Worm (Caenorhabditis elegans) whole organism, L4 larva: ENCODE results near the gene mip-2.
A peak's percentile ranks its signal among the peaks of the same experiment; 100 is the strongest.

Experiments used
- D1046.2 ChIP-seq: fragments of 200-800 bp; sonication (Bioruptor generic); IDR thresholded peaks from 2 replicates; pipeline ENCODE4 v1.3.6; 2022; ENCODE audit warnings: missing genetic modification characterization, missing compliant biosample characterization
- F26F4.8 ChIP-seq: fragments of 200-800 bp; sonication (Bioruptor generic); conservative IDR thresholded peaks from 2 replicates; pipeline ENCODE4 v1.3.6; 2022; ENCODE audit warnings: missing genetic modification characterization, missing compliant biosample characterization
- F44E2.7 ChIP-seq: fragments of 200-800 bp; sonication (Bioruptor generic); IDR thresholded peaks from 2 replicates; pipeline ENCODE4 v2.1.2; 2022; ENCODE audit warnings: missing genetic modification characterization, missing compliant biosample characterization
- F49E8.2 ChIP-seq: sonication (generic microtip); optimal IDR thresholded peaks from 2 replicates; lab custom pipeline; 2016; ENCODE audit warnings: missing compliant biosample characterization, mild to moderate bottlenecking, missing genetic modification characterization, borderline replicate concordance
- T20F7.1 ChIP-seq: fragments of 200-800 bp; sonication (Bioruptor generic); optimal IDR thresholded peaks from 2 replicates; lab custom pipeline; 2018; ENCODE audit warnings: mild to moderate bottlenecking, missing genetic modification characterization, missing compliant biosample characterization
- T26A8.4 ChIP-seq: fragments of 200-800 bp; sonication (Bioruptor generic); IDR thresholded peaks from 2 replicates; pipeline ENCODE4 v1.3.6; 2022; ENCODE audit warnings: missing genetic modification characterization, missing compliant biosample characterization
- Y105C5A.15 ChIP-seq: fragments of 200-800 bp; sonication (Bioruptor generic); IDR thresholded peaks from 2 replicates; pipeline ENCODE4 v1.3.6; 2022; ENCODE audit warnings: missing genetic modification characterization, missing compliant biosample characterization
- Y75B8A.6 ChIP-seq: fragments of 200-800 bp; sonication (Bioruptor generic); IDR thresholded peaks from 2 replicates; pipeline ENCODE4 v1.3.6; 2022; ENCODE audit warnings: missing genetic modification reagents, missing genetic modification characterization, missing compliant biosample characterization
- ZK546.5 ChIP-seq, 2 experiments: sonication (generic microtip); optimal IDR thresholded peaks; 2 replicates each; lab custom pipeline; 2017; ENCODE audit warnings: missing biosample characterization in 2 of 2, missing genetic modification characterization in 2 of 2
- aha-1 ChIP-seq: fragments of 150-350 bp; peaks from one replicate; lab custom pipeline; 2014; ENCODE audit warnings: missing biosample characterization, missing genetic modification characterization
- aly-2 ChIP-seq: sonication (generic microtip); optimal IDR thresholded peaks from 2 replicates; lab custom pipeline; 2018; ENCODE audit warnings: missing biosample characterization, missing genetic modification characterization
- ama-1 ChIP-seq: fragments of 150-350 bp; optimal IDR thresholded peaks from 2 replicates; lab custom pipeline; 2014; ENCODE audit warnings: inconsistent platforms, mixed read lengths
- attf-4 ChIP-seq: sonication (generic microtip); optimal IDR thresholded peaks from 3 replicates; lab custom pipeline; 2017; ENCODE audit warnings: missing biosample characterization, missing genetic modification characterization
- ceh-44 ChIP-seq: fragments of 200-800 bp; sonication (Bioruptor generic); IDR thresholded peaks from 2 replicates; pipeline ENCODE4 v1.3.6; 2022; ENCODE audit warnings: missing genetic modification reagents, missing genetic modification characterization, missing compliant biosample characterization
- cey-2 ChIP-seq: sonication (generic microtip); optimal IDR thresholded peaks from 3 replicates; lab custom pipeline; 2017; ENCODE audit warnings: missing genetic modification characterization, mild to moderate bottlenecking, missing compliant biosample characterization, antibody characterized with exemption, borderline replicate concordance; ENCODE audit not compliant: insufficient read depth
- daf-16 ChIP-seq, 3 experiments: sonication (generic microtip); optimal IDR thresholded peaks; 2 replicates each; lab custom pipeline; 2016 to 2017; ENCODE audit warnings: missing genetic modification characterization in 3 of 3, missing genetic modification reagents in 3 of 3, mild to moderate bottlenecking in 2 of 3, missing compliant biosample characterization in 2 of 3, missing biosample characterization in 1 of 3, moderate library complexity in 1 of 3
- dmd-6 ChIP-seq: fragments of 200-800 bp; sonication (Bioruptor generic); IDR thresholded peaks from 2 replicates; pipeline ENCODE4 v1.3.6; 2022; ENCODE audit warnings: missing genetic modification reagents, missing genetic modification characterization, missing compliant biosample characterization
- dmd-8 ChIP-seq: fragments of 200-800 bp; sonication (Bioruptor generic); IDR thresholded peaks from 2 replicates; pipeline ENCODE4 v1.3.6; 2022; ENCODE audit warnings: missing genetic modification characterization, missing compliant biosample characterization
- duxl-1 ChIP-seq: sonication (generic microtip); optimal IDR thresholded peaks from 2 replicates; lab custom pipeline; 2016; ENCODE audit warnings: mild to moderate bottlenecking, missing genetic modification characterization, moderate library complexity, missing compliant biosample characterization; ENCODE audit not compliant: poor library complexity
- dve-1 ChIP-seq: sonication (generic microtip); optimal IDR thresholded peaks from 2 replicates; lab custom pipeline; 2017; ENCODE audit warnings: antibody characterized with exemption, mild to moderate bottlenecking, missing genetic modification characterization, missing compliant biosample characterization; ENCODE audit not compliant: insufficient read depth
- egl-43 ChIP-seq: fragments of 200-800 bp; sonication (Bioruptor generic); IDR thresholded peaks from 2 replicates; pipeline ENCODE4 v1.3.6; 2022; ENCODE audit warnings: missing genetic modification reagents, missing genetic modification characterization, missing compliant biosample characterization
- hlh-11 ChIP-seq: fragments of 200-800 bp; sonication (Bioruptor generic); optimal IDR thresholded peaks from 2 replicates; lab custom pipeline; 2018; ENCODE audit warnings: mild to moderate bottlenecking, missing genetic modification characterization, missing compliant biosample characterization
- jun-1 ChIP-seq: fragments of 150-350 bp; optimal IDR thresholded peaks from 2 replicates; lab custom pipeline; 2014; ENCODE audit warnings: missing biosample characterization, missing genetic modification reagents, missing genetic modification characterization
- lim-7 ChIP-seq: fragments of 200-800 bp; sonication (Bioruptor generic); IDR thresholded peaks from 2 replicates; pipeline ENCODE4 v1.3.6; 2022; ENCODE audit warnings: missing genetic modification characterization, missing compliant biosample characterization
- lin-1 ChIP-seq: fragments of 200-800 bp; sonication (Bioruptor generic); IDR thresholded peaks from 2 replicates; pipeline ENCODE4 v1.3.6; 2022; ENCODE audit warnings: missing genetic modification reagents, missing genetic modification characterization, missing compliant biosample characterization
- lir-3 ChIP-seq: sonication (generic microtip); optimal IDR thresholded peaks from 2 replicates; lab custom pipeline; 2016; ENCODE audit warnings: mild to moderate bottlenecking, missing genetic modification characterization, missing compliant biosample characterization
- lsy-2 ChIP-seq, 2 experiments: fragments of 150-350 bp in 1 of 2; sonication (generic microtip) in 1 of 2; optimal IDR thresholded peaks; 2 replicates each; lab custom pipeline; 2014 to 2017; ENCODE audit warnings: missing biosample characterization in 2 of 2, missing genetic modification characterization in 2 of 2
- madf-5 ChIP-seq, 2 experiments: fragments of 200-800 bp; sonication (Bioruptor generic); IDR thresholded peaks; 2 replicates each; pipeline ENCODE4 v1.3.6; 2022; ENCODE audit warnings: missing compliant biosample characterization in 2 of 2, missing genetic modification characterization in 2 of 2
- madf-9 ChIP-seq: fragments of 200-800 bp; sonication (Bioruptor generic); conservative IDR thresholded peaks from 2 replicates; pipeline ENCODE4 v1.3.6; 2022; ENCODE audit warnings: missing genetic modification reagents, missing genetic modification characterization, missing compliant biosample characterization
- mdl-1 ChIP-seq, 2 experiments: fragments of 150-350 bp in 1 of 2; sonication (generic microtip) in 1 of 2; optimal IDR thresholded peaks; 2 replicates each; lab custom pipeline; 2014 to 2017; ENCODE audit warnings: missing biosample characterization in 2 of 2, missing genetic modification characterization in 2 of 2
- mes-2 ChIP-seq: sonication (generic microtip); optimal IDR thresholded peaks from 2 replicates; lab custom pipeline; 2016; ENCODE audit warnings: missing genotype, mild to moderate bottlenecking, missing genetic modification characterization, missing compliant biosample characterization; ENCODE audit not compliant: poor library complexity, severe bottlenecking
- mxl-3 ChIP-seq: fragments of 200-800 bp; sonication (Bioruptor generic); optimal IDR thresholded peaks from 2 replicates; lab custom pipeline; 2018; ENCODE audit warnings: mild to moderate bottlenecking, missing genetic modification characterization, missing compliant biosample characterization
- nhr-102 ChIP-seq: sonication (generic microtip); optimal IDR thresholded peaks from 2 replicates; lab custom pipeline; 2016; ENCODE audit warnings: mild to moderate bottlenecking, missing genetic modification characterization, moderate library complexity, missing compliant biosample characterization
- nhr-25 ChIP-seq: sonication (generic microtip); optimal IDR thresholded peaks from 2 replicates; lab custom pipeline; 2017; ENCODE audit warnings: missing genetic modification characterization, mild to moderate bottlenecking, missing compliant biosample characterization, antibody characterized with exemption, moderate library complexity, borderline replicate concordance; ENCODE audit not compliant: insufficient read depth
- nhr-28 ChIP-seq: fragments of 150-350 bp; optimal IDR thresholded peaks from 2 replicates; lab custom pipeline; 2014; ENCODE audit warnings: missing biosample characterization, missing genetic modification characterization
- nhr-41 ChIP-seq: fragments of 200-800 bp; sonication (Bioruptor generic); IDR thresholded peaks from 2 replicates; pipeline ENCODE4 v1.3.6; 2022; ENCODE audit warnings: missing genetic modification reagents, missing genetic modification characterization, missing compliant biosample characterization
- nhr-42 ChIP-seq: fragments of 200-800 bp; sonication (Bioruptor generic); IDR thresholded peaks from 2 replicates; pipeline ENCODE4 v1.3.6; 2022; ENCODE audit warnings: missing genetic modification characterization, missing compliant biosample characterization
- nhr-48 ChIP-seq: sonication (generic microtip); optimal IDR thresholded peaks from 2 replicates; lab custom pipeline; 2016; ENCODE audit warnings: mild to moderate bottlenecking, missing genetic modification characterization, missing compliant biosample characterization
- pqm-1 ChIP-seq: sonication (generic microtip); optimal IDR thresholded peaks from 2 replicates; lab custom pipeline; 2017; ENCODE audit warnings: missing biosample characterization, missing genetic modification characterization
- sdz-12 ChIP-seq: fragments of 200-800 bp; sonication (Bioruptor generic); optimal IDR thresholded peaks from 2 replicates; lab custom pipeline; 2018; ENCODE audit warnings: mild to moderate bottlenecking, missing genetic modification characterization, missing compliant biosample characterization
- snpc-1.2 ChIP-seq: fragments of 200-800 bp; sonication (Bioruptor generic); IDR thresholded peaks from 2 replicates; pipeline ENCODE4 v1.3.6; 2022; ENCODE audit warnings: missing genetic modification reagents, missing genetic modification characterization, missing compliant biosample characterization
- snpc-4 ChIP-seq: fragments of 150-350 bp; optimal IDR thresholded peaks from 2 replicates; lab custom pipeline; 2014; ENCODE audit warnings: missing biosample characterization, missing genetic modification characterization
- spr-3 ChIP-seq: fragments of 200-800 bp; sonication (Bioruptor generic); optimal IDR thresholded peaks from 2 replicates; lab custom pipeline; 2018; ENCODE audit warnings: mild to moderate bottlenecking, missing genetic modification characterization, missing compliant biosample characterization
- tag-97 ChIP-seq: fragments of 200-800 bp; sonication (Bioruptor generic); IDR thresholded peaks from 2 replicates; pipeline ENCODE4 v1.3.6; 2022; ENCODE audit warnings: missing genetic modification characterization, missing compliant biosample characterization
- tra-1 ChIP-seq: fragments of 200-800 bp; sonication (Bioruptor generic); IDR thresholded peaks from 2 replicates; pipeline ENCODE4 v1.3.6; 2022; ENCODE audit warnings: missing genetic modification reagents, missing genetic modification characterization, missing compliant biosample characterization
- unc-130 ChIP-seq: sonication (generic microtip); optimal IDR thresholded peaks from 2 replicates; lab custom pipeline; 2016; ENCODE audit warnings: missing genetic modification reagents, missing genetic modification characterization, missing compliant biosample characterization
- zag-1 ChIP-seq: fragments of 150-350 bp; optimal IDR thresholded peaks from 2 replicates; lab custom pipeline; 2014; ENCODE audit warnings: missing biosample characterization, missing genetic modification characterization
- zfp-2 ChIP-seq: sonication (generic microtip); optimal IDR thresholded peaks from 2 replicates; lab custom pipeline; 2016; ENCODE audit warnings: mild to moderate bottlenecking, missing genetic modification characterization, missing compliant biosample characterization
- zfp-3 ChIP-seq: fragments of 200-800 bp; sonication (Bioruptor generic); conservative IDR thresholded peaks from 2 replicates; pipeline ENCODE4 v1.3.6; 2022; ENCODE audit warnings: missing genetic modification reagents, missing genetic modification characterization, missing compliant biosample characterization
- ztf-7 ChIP-seq: fragments of 150-350 bp; optimal IDR thresholded peaks from 2 replicates; lab custom pipeline; 2014; ENCODE audit warnings: missing biosample characterization, missing genetic modification characterization

Gene mip-2

ce11 chrV:13657291-13657690, 14.5 kb downstream of the mip-2 start (continued):
- TF ChIP-seq unc-130 (GFP tag; lab: Kevin White, UChicago) (no peak), T26A8.4 (GFP tag; lab: Robert Waterston, UW) (no peak; the same call in 1 of the 2 replicates), tag-97 (GFP tag; lab: Robert Waterston, UW) (no peak), madf-9 (GFP tag; lab: Robert Waterston, UW) (0 out of 2 replicates have a peak, but pooled peaks have one; percentile 26), mes-2 (tag; lab: Kevin White, UChicago) (peak; percentile 36), mxl-3 (GFP tag; lab: Kevin White, UChicago) (peak; percentile 97), nhr-28 (peak; percentile 93), snpc-4 (tag; lab: Kevin White, UChicago) (no peak), nhr-102 (peak; percentile 44), dmd-8 (no peak), Y105C5A.15 (no peak), sdz-12 (GFP tag; lab: Kevin White, UChicago) (no peak), Y75B8A.6 (GFP tag; lab: Robert Waterston, UW) (no peak), nhr-42 (GFP tag; lab: Robert Waterston, UW) (0 out of 2 replicates have a peak, but pooled peaks have one; percentile 36), zag-1 (tag; lab: Kevin White, UChicago) (no peak), zfp-3 (0 out of 2 replicates have a peak, but pooled peaks have one; percentile 9), pqm-1 (tag; lab: Kevin White, UChicago) (peak; percentile 17), lin-1 (GFP tag; lab: Robert Waterston, UW) (peak; percentile 83), snpc-1.2 (GFP tag; lab: Robert Waterston, UW) (no peak), zfp-2 (no peak), attf-4 (tag; lab: Kevin White, UChicago) (no peak), ama-1 (lab: Kevin White, UChicago) (no peak), lsy-2 (tag; optimal IDR thresholded peaks at IDR 0.05; lab: Kevin White, UChicago) (peak in 1 of 2 experiments; percentile 68), T20F7.1 (GFP tag; lab: Kevin White, UChicago) (peak; percentile 50), jun-1 (tag; lab: Kevin White, UChicago) (peak; percentile 73), hlh-11 (tag; lab: Kevin White, UChicago) (peak; percentile 97), aly-2 (tag; lab: Kevin White, UChicago) (no peak), dve-1 (tag; lab: Kevin White, UChicago) (peak; percentile 97), ztf-7 (tag; lab: Kevin White, UChicago) (peak; percentile 19), D1046.2 (GFP tag; lab: Robert Waterston, UW) (no peak), ZK546.5 (tag; optimal IDR thresholded peaks at IDR 0.05; lab: Kevin White, UChicago) (no peak), nhr-25 (tag; lab: Kevin White, UChicago) (no peak), F26F4.8 (GFP tag; lab: Robert Waterston, UW) (no peak), spr-3 (GFP tag; lab: Kevin White, UChicago) (peak; percentile 11), dmd-6 (GFP tag; lab: Robert Waterston, UW) (peak; percentile 96), nhr-41 (GFP tag; lab: Robert Waterston, UW) (0 out of 2 replicates have a peak, but pooled peaks have one; percentile 33), duxl-1 (peak; percentile 50), mdl-1 (tag; optimal IDR thresholded peaks at IDR 0.05; lab: Kevin White, UChicago) (peak; percentile 96 to 98), ceh-44 (GFP tag; lab: Robert Waterston, UW) (no peak), madf-5 (GFP tag; IDR thresholded peaks at IDR 0.05; lab: Robert Waterston, UW) (no peak), F49E8.2 (tag; lab: Kevin White, UChicago) (no peak), egl-43 (GFP tag; lab: Robert Waterston, UW) (no peak; the same call in 1 of the 2 replicates), cey-2 (tag; lab: Kevin White, UChicago) (peak; percentile 41), lir-3 (tag; lab: Kevin White, UChicago) (no peak), daf-16 (GFP tag; optimal IDR thresholded peaks at IDR 0.05; lab: Kevin White, UChicago) (no peak), daf-16 (tag; optimal IDR thresholded peaks at IDR 0.05; lab: Kevin White, UChicago) (peak; percentile 80), aha-1 (peak; percentile 99), lim-7 (GFP tag; lab: Robert Waterston, UW) (no peak), F44E2.7 (no peak), tra-1 (GFP tag; lab: Robert Waterston, UW) (peak; percentile 76), nhr-48 (tag; lab: Kevin White, UChicago) (peak; percentile 80)
